Fruit fly (Drosophila melanogaster) whole organism, prepupa: ENCODE results near the gene Acp1.

ENCODE experiments used
- Blimp-1 ChIP-seq: fragments of 200-800 bp; sonication (Bioruptor generic); optimal IDR thresholded peaks from 3 replicates; lab custom pipeline; 2017; ENCODE audit warnings: missing biosample characterization, missing genetic modification characterization, mild to moderate bottlenecking, moderate library complexity, missing genetic modification reagents
- CG10631 ChIP-seq: fragments of 200-800 bp; sonication (Bioruptor generic); optimal IDR thresholded peaks from 2 replicates; lab custom pipeline; 2016; ENCODE audit warnings: missing biosample characterization, missing genetic modification characterization
- CG11294 ChIP-seq: fragments of 200-800 bp; sonication (Bioruptor generic); IDR thresholded peaks from 2 replicates; pipeline ENCODE4 v1.3.6; 2022; ENCODE audit warnings: missing biosample characterization, missing genetic modification characterization
- CG11762 ChIP-seq: fragments of 200-800 bp; sonication (Bioruptor generic); optimal IDR thresholded peaks from 3 replicates; lab custom pipeline; 2016; ENCODE audit warnings: missing biosample characterization, missing genetic modification characterization; ENCODE audit not compliant: insufficient read depth
- CG11902 ChIP-seq: fragments of 200-800 bp; sonication (Bioruptor generic); optimal IDR thresholded peaks from 3 replicates; lab custom pipeline; 2016; ENCODE audit warnings: missing biosample characterization, missing genetic modification characterization
- CG15336 ChIP-seq: fragments of 200-800 bp; sonication (Bioruptor generic); IDR thresholded peaks from 2 replicates; pipeline ENCODE4 v1.3.6; 2022; ENCODE audit warnings: missing biosample characterization, missing genetic modification characterization
- CG1621 ChIP-seq: fragments of 200-800 bp; sonication (Bioruptor generic); optimal IDR thresholded peaks from 3 replicates; lab custom pipeline; 2018; ENCODE audit warnings: missing biosample characterization, mild to moderate bottlenecking, missing genetic modification characterization
- CG16779 ChIP-seq: fragments of 200-800 bp; sonication (Bioruptor generic); optimal IDR thresholded peaks from 3 replicates; lab custom pipeline; 2017; ENCODE audit warnings: missing biosample characterization, mild to moderate bottlenecking, missing genetic modification characterization
- CG3032 ChIP-seq: fragments of 200-800 bp; optimal IDR thresholded peaks from 2 replicates; lab custom pipeline; 2019; ENCODE audit warnings: missing biosample characterization, mild to moderate bottlenecking, missing genetic modification characterization, moderate library complexity
- CG3919 ChIP-seq: fragments of 200-800 bp; sonication (Bioruptor generic); optimal IDR thresholded peaks from 3 replicates; lab custom pipeline; 2016; ENCODE audit warnings: missing biosample characterization, missing genetic modification characterization
- CG4318 ChIP-seq: fragments of 200-800 bp; sonication (Bioruptor generic); optimal IDR thresholded peaks from 3 replicates; lab custom pipeline; 2017; ENCODE audit warnings: missing biosample characterization, mild to moderate bottlenecking, missing genetic modification characterization
- CG6276 ChIP-seq: fragments of 200-800 bp; sonication (Bioruptor generic); optimal IDR thresholded peaks from 2 replicates; lab custom pipeline; 2017; ENCODE audit warnings: missing biosample characterization, mild to moderate bottlenecking, missing genetic modification characterization
- CG6792 ChIP-seq: fragments of 200-800 bp; sonication (Bioruptor generic); optimal IDR thresholded peaks from 3 replicates; lab custom pipeline; 2016; ENCODE audit warnings: missing biosample characterization, missing genetic modification characterization
- CG6808 ChIP-seq: fragments of 200-800 bp; sonication (Bioruptor generic); optimal IDR thresholded peaks from 3 replicates; lab custom pipeline; 2017; ENCODE audit warnings: missing biosample characterization, missing genetic modification characterization, mild to moderate bottlenecking, moderate library complexity, missing genetic modification reagents
- CG6854 ChIP-seq: fragments of 200-800 bp; sonication (Bioruptor generic); optimal IDR thresholded peaks from 2 replicates; lab custom pipeline; 2017; ENCODE audit warnings: missing biosample characterization, mild to moderate bottlenecking, missing genetic modification characterization
- CG7368 ChIP-seq: fragments of 200-800 bp; sonication (Bioruptor generic); optimal IDR thresholded peaks from 3 replicates; lab custom pipeline; 2016; ENCODE audit warnings: missing biosample characterization, missing genetic modification characterization
- CG8119 ChIP-seq: fragments of 200-800 bp; sonication (Bioruptor generic); IDR thresholded peaks from 3 replicates; pipeline ENCODE4 v1.3.6; 2022; ENCODE audit warnings: missing biosample characterization, missing genetic modification characterization
- CG8632 ChIP-seq: fragments of 200-800 bp; sonication (Bioruptor generic); optimal IDR thresholded peaks from 3 replicates; lab custom pipeline; 2016; ENCODE audit warnings: missing biosample characterization, missing genetic modification characterization
- CG9139 ChIP-seq: fragments of 200-800 bp; sonication (Bioruptor generic); optimal IDR thresholded peaks from 3 replicates; lab custom pipeline; 2017; ENCODE audit warnings: missing biosample characterization, mild to moderate bottlenecking, missing genetic modification characterization
- Eip75B ChIP-seq: fragments of 200-800 bp; sonication (Bioruptor generic); optimal IDR thresholded peaks from 3 replicates; lab custom pipeline; 2016; ENCODE audit warnings: missing biosample characterization, missing genetic modification characterization
- Eip78C ChIP-seq: fragments of 200-800 bp; sonication (Bioruptor generic); peaks from one replicate; lab custom pipeline; 2016; ENCODE audit warnings: missing biosample characterization, missing genetic modification characterization
- Eip93F ChIP-seq: fragments of 200-800 bp; sonication (Bioruptor generic); optimal IDR thresholded peaks from 2 replicates; lab custom pipeline; 2016; ENCODE audit warnings: missing biosample characterization, mild to moderate bottlenecking, missing genetic modification characterization
- Ets21C ChIP-seq: fragments of 200-800 bp; sonication (Bioruptor generic); optimal IDR thresholded peaks from 3 replicates; lab custom pipeline; 2016; ENCODE audit warnings: missing biosample characterization, missing genetic modification characterization
- Ets96B ChIP-seq: fragments of 200-800 bp; optimal IDR thresholded peaks from 2 replicates; lab custom pipeline; 2019; ENCODE audit warnings: missing biosample characterization, mild to moderate bottlenecking, missing genetic modification characterization, moderate library complexity
- Hr39 ChIP-seq: fragments of 200-800 bp; sonication (Bioruptor generic); optimal IDR thresholded peaks from 2 replicates; lab custom pipeline; 2016; ENCODE audit warnings: missing biosample characterization, missing genetic modification characterization
- Hr4 ChIP-seq: fragments of 200-800 bp; sonication (Bioruptor generic); optimal IDR thresholded peaks from 3 replicates; lab custom pipeline; 2016; ENCODE audit warnings: missing biosample characterization, missing genetic modification characterization
- Lpt ChIP-seq: fragments of 200-800 bp; sonication (Bioruptor generic); optimal IDR thresholded peaks from 3 replicates; lab custom pipeline; 2016; ENCODE audit warnings: missing biosample characterization, missing genetic modification characterization
- Met ChIP-seq: fragments of 200-800 bp; sonication (Bioruptor generic); optimal IDR thresholded peaks from 3 replicates; lab custom pipeline; 2016; ENCODE audit warnings: missing biosample characterization, missing genetic modification characterization
- Sox102F ChIP-seq: fragments of 200-800 bp; sonication (Bioruptor generic); optimal IDR thresholded peaks from 2 replicates; lab custom pipeline; 2016; ENCODE audit warnings: missing biosample characterization, mild to moderate bottlenecking, missing genetic modification characterization
- Sox14 ChIP-seq: fragments of 200-800 bp; sonication (Bioruptor generic); optimal IDR thresholded peaks from 3 replicates; lab custom pipeline; 2016; ENCODE audit warnings: missing biosample characterization, missing genetic modification characterization
- Sox15 ChIP-seq: fragments of 200-800 bp; sonication (Bioruptor generic); optimal IDR thresholded peaks from 3 replicates; lab custom pipeline; 2016; ENCODE audit warnings: missing biosample characterization, missing genetic modification characterization
- acj6 ChIP-seq: fragments of 200-800 bp; sonication (Bioruptor generic); optimal IDR thresholded peaks from 3 replicates; lab custom pipeline; 2016; ENCODE audit warnings: missing biosample characterization, missing genetic modification characterization
- cyc ChIP-seq: fragments of 200-800 bp; sonication (Bioruptor generic); optimal IDR thresholded peaks from 3 replicates; lab custom pipeline; 2016; ENCODE audit warnings: missing biosample characterization, missing genetic modification characterization
- dac ChIP-seq: fragments of 200-800 bp; sonication (Bioruptor generic); optimal IDR thresholded peaks from 2 replicates; lab custom pipeline; 2017; ENCODE audit warnings: missing biosample characterization, mild to moderate bottlenecking, missing genetic modification characterization
- dsx ChIP-seq: fragments of 200-800 bp; optimal IDR thresholded peaks from 3 replicates; lab custom pipeline; 2019; ENCODE audit warnings: missing biosample characterization, mild to moderate bottlenecking, missing genetic modification characterization, moderate library complexity; ENCODE audit not compliant: poor library complexity, severe bottlenecking
- esn ChIP-seq: fragments of 200-800 bp; sonication (Bioruptor generic); optimal IDR thresholded peaks from 2 replicates; lab custom pipeline; 2016; ENCODE audit warnings: missing biosample characterization, mild to moderate bottlenecking, missing genetic modification characterization, moderate library complexity
- fd59A ChIP-seq: fragments of 200-800 bp; sonication (Bioruptor generic); optimal IDR thresholded peaks from 2 replicates; lab custom pipeline; 2017; ENCODE audit warnings: missing biosample characterization, mild to moderate bottlenecking, missing genetic modification characterization, missing genetic modification reagents
- fd85E ChIP-seq: fragments of 200-800 bp; sonication (Bioruptor generic); optimal IDR thresholded peaks from 3 replicates; lab custom pipeline; 2016; ENCODE audit warnings: missing biosample characterization, missing genetic modification characterization
- fkh ChIP-seq: fragments of 200-800 bp; sonication (Bioruptor generic); optimal IDR thresholded peaks from 3 replicates; lab custom pipeline; 2017; ENCODE audit warnings: missing biosample characterization, mild to moderate bottlenecking, missing genetic modification characterization, moderate library complexity
- net ChIP-seq: fragments of 200-800 bp; sonication (Bioruptor generic); optimal IDR thresholded peaks from 3 replicates; lab custom pipeline; 2016; ENCODE audit warnings: missing biosample characterization, missing genetic modification characterization
- pdm3 ChIP-seq: fragments of 200-800 bp; sonication (Bioruptor generic); optimal IDR thresholded peaks from 3 replicates; lab custom pipeline; 2016; ENCODE audit warnings: missing biosample characterization, missing genetic modification characterization
- salr ChIP-seq, 2 experiments: fragments of 200-800 bp; sonication (Bioruptor generic); optimal IDR thresholded peaks; 3 replicates each; lab custom pipeline; 2016 to 2018; ENCODE audit warnings: missing biosample characterization in 2 of 2, missing genetic modification characterization in 2 of 2, mild to moderate bottlenecking in 1 of 2
- spab ChIP-seq: fragments of 200-800 bp; sonication (Bioruptor generic); optimal IDR thresholded peaks from 2 replicates; lab custom pipeline; 2017; ENCODE audit warnings: missing biosample characterization, mild to moderate bottlenecking, missing genetic modification characterization, missing genetic modification reagents
- ss ChIP-seq, 2 experiments: fragments of 200-800 bp; sonication (Bioruptor generic); optimal IDR thresholded peaks; 2 replicates in 1 of 2; 3 replicates in 1 of 2; lab custom pipeline; 2017 to 2018; ENCODE audit warnings: mild to moderate bottlenecking in 2 of 2, missing biosample characterization in 2 of 2, missing genetic modification characterization in 2 of 2, moderate library complexity in 1 of 2
- svp ChIP-seq: fragments of 200-800 bp; sonication (Bioruptor generic); peaks from one replicate; lab custom pipeline; 2016; ENCODE audit warnings: missing biosample characterization, missing genetic modification characterization
- topi ChIP-seq: fragments of 200-800 bp; sonication (Bioruptor generic); optimal IDR thresholded peaks from 3 replicates; lab custom pipeline; 2016; ENCODE audit warnings: missing biosample characterization, missing genetic modification characterization

Acp1 gene

dm6 chr2L:7703534-7703933, 37.8 kb downstream of the Acp1 start (continued):
- TF ChIP-seq topi (GFP tag; lab: Kevin White, UChicago) (peak; percentile 81), Blimp-1 (GFP tag; lab: Kevin White, UChicago) (peak; percentile 31), CG11902 (GFP tag; lab: Kevin White, UChicago) (peak; percentile 59), net (GFP tag; lab: Kevin White, UChicago) (peak; percentile 79), CG11762 (GFP tag; lab: Kevin White, UChicago) (peak; percentile 76), pdm3 (GFP tag; lab: Kevin White, UChicago) (peak; percentile 86), CG6792 (peak; percentile 85), CG16779 (peak; percentile 40), CG7368 (GFP tag; lab: Kevin White, UChicago) (peak; percentile 73), Eip75B (GFP tag; lab: Kevin White, UChicago) (peak; percentile 83), Ets96B (tag; lab: Kevin White, UChicago) (no peak), Ets21C (GFP tag; lab: Kevin White, UChicago) (peak; percentile 72), CG15336 (peak; percentile 81; the same call in 1 of the 2 replicates), Sox102F (GFP tag; lab: Kevin White, UChicago) (peak; percentile 86), svp (peak; percentile 82), Eip93F (GFP tag; lab: Kevin White, UChicago) (no peak), Sox14 (GFP tag; lab: Kevin White, UChicago) (peak; percentile 83), CG8632 (GFP tag; lab: Kevin White, UChicago) (peak; percentile 87)

- TF ChIP-seq ss (GFP tag; optimal IDR thresholded peaks at IDR 0.05; lab: Kevin White, UChicago) (peak in 1 of 2 experiments; percentile 45), esn (GFP tag; lab: Kevin White, UChicago) (peak; percentile 61), CG3032 (tag; lab: Kevin White, UChicago) (peak; percentile 98), salr (GFP tag; optimal IDR thresholded peaks at IDR 0.05; lab: Kevin White, UChicago) (no peak), CG6808 (GFP tag; lab: Kevin White, UChicago) (peak; percentile 26), topi (GFP tag; lab: Kevin White, UChicago) (peak; percentile 53), CG16779 (no peak), dac (GFP tag; lab: Kevin White, UChicago) (no peak), CG6854 (GFP tag; lab: Kevin White, UChicago) (peak; percentile 85), CG3919 (peak; percentile 65), CG10631 (GFP tag; lab: Kevin White, UChicago) (peak; percentile 53), Blimp-1 (GFP tag; lab: Kevin White, UChicago) (no peak), CG8119 (GFP tag; lab: Robert Waterston, UW) (no peak), dsx (peak; percentile 75), CG7368 (GFP tag; lab: Kevin White, UChicago) (no peak), CG11294 (GFP tag; lab: Robert Waterston, UW) (no peak), spab (GFP tag; lab: Kevin White, UChicago) (no peak), Sox102F (GFP tag; lab: Kevin White, UChicago) (no peak), fd85E (GFP tag; lab: Kevin White, UChicago) (no peak), Met (peak; percentile 41), acj6 (GFP tag; lab: Kevin White, UChicago) (peak; percentile 63), Eip93F (GFP tag; lab: Kevin White, UChicago) (no peak), Hr4 (GFP tag; lab: Kevin White, UChicago) (peak; percentile 41), net (GFP tag; lab: Kevin White, UChicago) (no peak), Sox15 (GFP tag; lab: Kevin White, UChicago) (no peak), Lpt (GFP tag; lab: Kevin White, UChicago) (peak; percentile 26), CG11902 (GFP tag; lab: Kevin White, UChicago) (peak; percentile 16), cyc (peak; percentile 51), CG1621 (no peak), fd59A (peak; percentile 6), CG4318 (GFP tag; lab: Kevin White, UChicago) (no peak), CG11762 (GFP tag; lab: Kevin White, UChicago) (no peak), CG9139 (GFP tag; lab: Kevin White, UChicago) (peak; percentile 10), fkh (GFP tag; lab: Kevin White, UChicago) (no peak), Eip78C (GFP tag; lab: Kevin White, UChicago) (peak; percentile 85), pdm3 (GFP tag; lab: Kevin White, UChicago) (peak; percentile 62), CG15336 (peak; percentile 35; the same call in 1 of the 2 replicates), Hr39 (GFP tag; lab: Kevin White, UChicago) (peak; percentile 48), CG6276 (peak; percentile 34)
These were observed 38.8 kb downstream of the Acp1 start, which contains the start of gene Tep3 for dm6 chr2L:7702383-7703188. TSS of gene Tep3 (plus strand) at chr2L:7702805.
